Fruit fly (Drosophila melanogaster): ENCODE results near the gene CG15814.

DNA sequence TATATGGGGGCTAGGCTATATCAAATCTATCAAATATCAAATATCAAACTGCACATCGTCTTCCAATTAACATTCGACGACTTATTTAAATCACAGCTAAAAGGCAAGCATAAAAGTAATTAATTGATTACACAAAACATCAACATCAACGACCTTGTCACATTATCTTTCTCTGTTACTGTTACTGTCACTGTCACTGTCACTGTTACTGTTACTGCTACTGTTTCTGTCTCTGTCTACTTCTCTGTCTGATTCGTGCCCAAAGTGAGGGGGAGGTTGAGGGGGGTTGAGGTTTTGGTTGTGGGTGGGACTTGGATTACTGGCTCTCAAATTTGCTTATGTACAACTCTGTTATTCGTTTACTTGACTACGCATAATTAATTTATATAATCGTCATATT is 28.7 kb downstream of the CG15814 start:
- no peak for TF ChIP-seq CG8478 (optimal IDR thresholded peaks at IDR 0.05)
- no peak for TF ChIP-seq CTCF (optimal IDR thresholded peaks at IDR 0.05)
